Worm (Caenorhabditis elegans): Measurements from ENCODE around the gene C14A6.5.

Gene C14A6.5

DNA sequence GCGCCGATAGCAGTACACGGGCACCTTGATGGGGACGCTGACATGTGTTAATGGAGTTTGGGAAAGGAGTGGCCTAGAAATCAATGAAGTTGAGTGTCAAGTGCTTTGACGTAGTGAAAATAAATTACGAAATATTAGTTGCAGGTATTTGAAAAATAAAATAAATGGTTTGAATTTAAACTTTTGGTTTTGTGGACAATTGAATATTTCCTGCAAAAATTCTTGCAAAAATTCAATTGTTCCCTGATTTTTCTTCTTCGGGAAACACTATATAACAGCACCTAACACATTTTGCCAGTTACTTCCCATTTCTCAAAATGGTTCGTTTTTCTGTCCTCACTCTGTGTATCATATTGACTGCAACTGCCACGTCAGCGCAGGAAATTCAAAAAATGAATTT lies 22.1 kb downstream of the C14A6.5 start, which contains the start of gene Y37H2A.13:
Gene Y37H2A.13 (plus strand): TSS at position 301 of the 400 bp plus-strand sequence.
- TF ChIP-seq nhr-67 (tag; optimal IDR thresholded peaks at IDR 0.05) (no peak), ztf-11 (tag; optimal IDR thresholded peaks at IDR 0.05) (no peak), daf-12 (tag; optimal IDR thresholded peaks at IDR 0.05) (no peak), lin-15B (tag; optimal IDR thresholded peaks at IDR 0.05) (no peak), sea-2 (GFP tag; optimal IDR thresholded peaks at IDR 0.05) (no peak), tbx-2 (tag; optimal IDR thresholded peaks at IDR 0.05) (no peak), nhr-25 (tag; optimal IDR thresholded peaks at IDR 0.05) (no peak), lsy-12 (tag; optimal IDR thresholded peaks at IDR 0.05) (no peak), nhr-237 (tag; optimal IDR thresholded peaks at IDR 0.05) (no peak), aly-2 (tag; optimal IDR thresholded peaks at IDR 0.05) (no peak), nhr-11 (tag; optimal IDR thresholded peaks at IDR 0.05) (no peak), R02D3.7 (tag; optimal IDR thresholded peaks at IDR 0.05) (no peak), nhr-23 (tag; optimal IDR thresholded peaks at IDR 0.05) (no peak), jun-1 (tag; optimal IDR thresholded peaks at IDR 0.05) (no peak), nhr-77 (tag; optimal IDR thresholded peaks at IDR 0.05) (no peak), fkh-2 (tag; optimal IDR thresholded peaks at IDR 0.05) (no peak), unc-39 (tag; optimal IDR thresholded peaks at IDR 0.05) (no peak), lin-39 (tag; optimal IDR thresholded peaks at IDR 0.05) (no peak)

DNA sequence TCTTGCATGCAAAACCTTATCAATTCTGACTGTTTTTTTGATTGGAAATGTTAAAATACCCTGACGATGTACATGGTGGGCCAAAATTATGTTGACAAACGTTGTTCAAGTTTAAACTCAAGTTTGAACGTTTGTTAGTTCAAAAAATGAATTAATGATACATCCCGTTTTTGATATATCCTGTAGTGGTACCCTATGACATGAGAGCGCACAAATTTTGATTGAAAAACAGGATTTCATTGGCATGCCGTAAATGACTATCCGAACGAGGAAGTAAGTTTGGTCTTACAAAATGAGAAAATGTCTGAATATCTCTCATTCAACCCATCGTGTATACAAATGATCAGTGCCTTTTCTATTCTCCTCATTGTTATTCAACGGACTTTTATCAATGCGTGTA lies 23.5 kb downstream of the C14A6.5 start, which contains the start of gene Y37H2A.11:
Gene Y37H2A.11 (plus strand): TSS at position 301 of the 400 bp plus-strand sequence.
- TF ChIP-seq ceh-16 (tag; optimal IDR thresholded peaks at IDR 0.05) (no peak), fkh-2 (tag; optimal IDR thresholded peaks at IDR 0.05) (no peak), nhr-237 (tag; optimal IDR thresholded peaks at IDR 0.05) (no peak), nhr-76 (tag; optimal IDR thresholded peaks at IDR 0.05) (no peak), ceh-9 (tag; optimal IDR thresholded peaks at IDR 0.05) (no peak), nhr-23 (tag; optimal IDR thresholded peaks at IDR 0.05) (no peak), skn-1 (tag; optimal IDR thresholded peaks at IDR 0.05) (no peak), eor-1 (tag; optimal IDR thresholded peaks at IDR 0.05) (no peak), nhr-28 (tag; optimal IDR thresholded peaks at IDR 0.05) (no peak), unc-62 (GFP tag; optimal IDR thresholded peaks at IDR 0.05) (no peak), ztf-4 (tag; optimal IDR thresholded peaks at IDR 0.05) (no peak)

DNA sequence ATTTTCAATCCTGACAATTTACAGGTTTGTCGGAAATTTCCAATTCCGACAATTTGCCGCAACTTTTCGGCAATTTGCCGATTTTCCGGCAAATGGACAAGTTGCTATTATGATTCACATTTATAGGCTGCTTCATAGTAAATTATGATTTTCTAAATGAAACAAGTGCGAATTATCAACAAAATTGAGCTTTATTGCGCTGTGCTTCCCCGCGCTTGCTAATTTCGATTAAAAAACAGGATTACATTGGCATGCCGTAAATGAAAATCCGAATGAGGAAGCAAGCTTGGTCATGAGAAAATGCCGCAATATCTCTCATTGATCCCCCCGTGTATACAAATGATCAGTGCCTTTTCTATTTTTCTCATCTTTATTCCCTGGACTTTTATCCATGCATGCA lies 26.0 kb downstream of the C14A6.5 start, which contains the start of gene Y37H2A.10:
Gene Y37H2A.10 (plus strand): TSS at position 301 of the 400 bp plus-strand sequence.
- TF ChIP-seq skn-1 (tag; optimal IDR thresholded peaks at IDR 0.05): no peak
- TF ChIP-seq ceh-16 (tag; optimal IDR thresholded peaks at IDR 0.05): no peak
- TF ChIP-seq unc-62 (GFP tag; optimal IDR thresholded peaks at IDR 0.05): no peak
- TF ChIP-seq tbx-2 (tag; optimal IDR thresholded peaks at IDR 0.05): no peak
- no peak for TF ChIP-seq ztf-4 (tag; optimal IDR thresholded peaks at IDR 0.05)
- TF ChIP-seq elt-3 (tag; optimal IDR thresholded peaks at IDR 0.05): no peak
- TF ChIP-seq fkh-2 (tag; optimal IDR thresholded peaks at IDR 0.05): no peak

DNA sequence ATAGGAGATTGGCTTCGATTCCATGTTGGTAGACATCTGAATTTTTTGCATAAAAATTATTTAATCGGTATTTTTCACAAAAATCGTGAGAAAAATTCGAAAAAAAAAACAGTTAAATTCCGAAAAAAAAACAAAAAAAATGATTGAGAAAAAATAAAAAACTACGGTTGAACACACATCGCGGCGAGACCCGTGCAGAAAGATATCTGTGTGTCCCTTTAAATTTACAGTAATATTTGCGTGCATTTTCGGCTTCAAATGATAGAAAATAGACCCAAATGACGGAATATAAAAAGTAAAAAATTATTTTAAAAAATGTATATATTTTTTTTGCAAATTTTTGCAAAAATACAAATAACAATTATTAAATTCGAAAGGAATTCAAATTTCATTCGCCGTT lies 27.0 kb downstream of the C14A6.5 start:
- no peak for TF ChIP-seq elt-3 (tag; optimal IDR thresholded peaks at IDR 0.05)
- no peak for TF ChIP-seq ceh-28 (tag; optimal IDR thresholded peaks at IDR 0.05)
- no peak for TF ChIP-seq nhr-11 (tag; optimal IDR thresholded peaks at IDR 0.05)
- no peak for TF ChIP-seq lin-15B (tag; optimal IDR thresholded peaks at IDR 0.05)
- TF ChIP-seq nfya-1 (tag; optimal IDR thresholded peaks at IDR 0.05; ENCODE audit: insufficient read depth): no peak
- TF ChIP-seq skn-1 (tag; optimal IDR thresholded peaks at IDR 0.05): no peak
- TF ChIP-seq lin-39 (tag; optimal IDR thresholded peaks at IDR 0.05): no peak
- TF ChIP-seq nhr-77 (tag; optimal IDR thresholded peaks at IDR 0.05): no peak
- no peak for TF ChIP-seq mdl-1 (tag; optimal IDR thresholded peaks at IDR 0.05)
- TF ChIP-seq nhr-43 (tag; optimal IDR thresholded peaks at IDR 0.05; ENCODE audit: poor library complexity, severe bottlenecking): no peak
- TF ChIP-seq nhr-237 (tag; optimal IDR thresholded peaks at IDR 0.05): no peak
- no peak for TF ChIP-seq eor-1 (tag; optimal IDR thresholded peaks at IDR 0.05)
- no peak for TF ChIP-seq snpc-4 (tag; optimal IDR thresholded peaks at IDR 0.05)
- no peak for TF ChIP-seq pqm-1 (tag; optimal IDR thresholded peaks at IDR 0.05)
- no peak for TF ChIP-seq nhr-28 (tag; optimal IDR thresholded peaks at IDR 0.05)

DNA sequence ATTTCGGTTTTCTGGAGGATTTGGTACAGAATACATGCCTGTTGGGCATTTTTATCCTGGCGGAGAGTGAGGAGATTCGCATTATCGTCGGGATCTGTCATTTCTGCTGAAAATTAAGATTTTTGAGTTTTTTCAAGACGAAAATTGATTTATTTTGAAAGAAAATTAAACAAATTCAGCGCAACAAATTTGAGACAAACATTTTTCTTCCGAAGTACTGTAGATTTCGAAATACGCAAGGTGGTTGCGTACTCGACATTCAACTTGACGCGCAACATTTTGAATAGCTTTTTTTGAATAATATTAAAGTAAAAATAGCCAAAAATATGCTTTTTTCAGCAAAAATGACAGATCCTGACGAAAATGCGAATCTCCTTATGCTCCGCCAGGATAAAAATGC lies 30.3 kb downstream of the C14A6.5 start, which contains the start of gene Y37H2A.7:
Gene Y37H2A.7 (minus strand): TSS at position 101 of the 400 bp plus-strand sequence.
- TF ChIP-seq ceh-28 (tag; optimal IDR thresholded peaks at IDR 0.05) (no peak), nhr-43 (tag; optimal IDR thresholded peaks at IDR 0.05; ENCODE audit: poor library complexity, severe bottlenecking) (no peak), mdl-1 (tag; optimal IDR thresholded peaks at IDR 0.05) (no peak), aly-2 (tag; optimal IDR thresholded peaks at IDR 0.05) (no peak), tbx-2 (tag; optimal IDR thresholded peaks at IDR 0.05) (no peak), elt-2 (tag; optimal IDR thresholded peaks at IDR 0.05) (no peak), lsy-12 (tag; optimal IDR thresholded peaks at IDR 0.05) (no peak), lin-15B (tag; optimal IDR thresholded peaks at IDR 0.05) (no peak), nhr-77 (tag; optimal IDR thresholded peaks at IDR 0.05) (no peak), daf-12 (tag; optimal IDR thresholded peaks at IDR 0.05) (no peak), unc-62 (GFP tag; optimal IDR thresholded peaks at IDR 0.05) (no peak), ZK546.5 (tag; optimal IDR thresholded peaks at IDR 0.05) (no peak), ceh-82 (tag; optimal IDR thresholded peaks at IDR 0.05) (no peak), nfya-1 (tag; optimal IDR thresholded peaks at IDR 0.05; ENCODE audit: insufficient read depth) (no peak), mml-1 (tag; optimal IDR thresholded peaks at IDR 0.05) (no peak), skn-1 (tag; optimal IDR thresholded peaks at IDR 0.05) (no peak), ztf-4 (tag; optimal IDR thresholded peaks at IDR 0.05) (no peak), ztf-11 (tag; optimal IDR thresholded peaks at IDR 0.05) (no peak), nhr-25 (tag; optimal IDR thresholded peaks at IDR 0.05) (no peak), pqm-1 (tag; optimal IDR thresholded peaks at IDR 0.05) (no peak)
